Worm (Caenorhabditis elegans) whole organism, L3 larva: ENCODE measurements around the gene R02D5.8.

Experiments
- aly-2 ChIP-seq: fragments of 150-350 bp; optimal IDR thresholded peaks from 2 replicates; lab custom pipeline; 2014; ENCODE audit warnings: missing biosample characterization, missing genetic modification characterization
- ceh-16 ChIP-seq: sonication (generic microtip); optimal IDR thresholded peaks from 2 replicates; lab custom pipeline; 2017; ENCODE audit warnings: missing biosample characterization, missing genetic modification characterization
- fkh-10 ChIP-seq: sonication (generic microtip); optimal IDR thresholded peaks from 2 replicates; lab custom pipeline; 2017; ENCODE audit warnings: missing biosample characterization, missing genetic modification reagents, missing genetic modification characterization
- jun-1 ChIP-seq: fragments of 150-350 bp; optimal IDR thresholded peaks from 2 replicates; lab custom pipeline; 2014; ENCODE audit warnings: missing biosample characterization, missing genetic modification reagents, missing genetic modification characterization
- lin-39 ChIP-seq: fragments of 150-350 bp; optimal IDR thresholded peaks from 2 replicates; lab custom pipeline; 2018; ENCODE audit warnings: missing biosample characterization, missing genetic modification reagents, missing genetic modification characterization
- nfya-1 ChIP-seq: sonication (generic microtip); optimal IDR thresholded peaks from 2 replicates; lab custom pipeline; 2017; ENCODE audit warnings: missing genetic modification characterization, mild to moderate bottlenecking, missing compliant biosample characterization, antibody characterized with exemption, moderate library complexity; ENCODE audit not compliant: insufficient read depth
- nhr-23 ChIP-seq: fragments of 150-350 bp; optimal IDR thresholded peaks from 2 replicates; lab custom pipeline; 2014; ENCODE audit warnings: missing biosample characterization, missing genetic modification reagents, missing genetic modification characterization
- nhr-237 ChIP-seq: fragments of 150-350 bp; optimal IDR thresholded peaks from 2 replicates; lab custom pipeline; 2014; ENCODE audit warnings: missing biosample characterization, missing genetic modification characterization
- nhr-77 ChIP-seq: fragments of 150-350 bp; optimal IDR thresholded peaks from 2 replicates; lab custom pipeline; 2014; ENCODE audit warnings: missing biosample characterization, missing genetic modification characterization
- sea-2 ChIP-seq: fragments of 150-350 bp; sonication (generic microtip); optimal IDR thresholded peaks from 4 replicates; lab custom pipeline; 2014; ENCODE audit warnings: missing biosample characterization, missing genetic modification reagents, missing genetic modification characterization
- skn-1 ChIP-seq: fragments of 150-350 bp; optimal IDR thresholded peaks from 2 replicates; lab custom pipeline; 2014; ENCODE audit warnings: missing biosample characterization, missing genetic modification characterization
- snpc-4 ChIP-seq: fragments of 150-350 bp; optimal IDR thresholded peaks from 2 replicates; lab custom pipeline; 2014; ENCODE audit warnings: missing biosample characterization, missing genetic modification characterization
- tbx-2 ChIP-seq: sonication (generic microtip); optimal IDR thresholded peaks from 2 replicates; lab custom pipeline; 2016; ENCODE audit warnings: mild to moderate bottlenecking, missing genetic modification characterization, missing compliant biosample characterization
- ztf-11 ChIP-seq: fragments of 150-350 bp; optimal IDR thresholded peaks from 2 replicates; lab custom pipeline; 2014; ENCODE audit warnings: missing biosample characterization, missing genetic modification characterization

DNA sequence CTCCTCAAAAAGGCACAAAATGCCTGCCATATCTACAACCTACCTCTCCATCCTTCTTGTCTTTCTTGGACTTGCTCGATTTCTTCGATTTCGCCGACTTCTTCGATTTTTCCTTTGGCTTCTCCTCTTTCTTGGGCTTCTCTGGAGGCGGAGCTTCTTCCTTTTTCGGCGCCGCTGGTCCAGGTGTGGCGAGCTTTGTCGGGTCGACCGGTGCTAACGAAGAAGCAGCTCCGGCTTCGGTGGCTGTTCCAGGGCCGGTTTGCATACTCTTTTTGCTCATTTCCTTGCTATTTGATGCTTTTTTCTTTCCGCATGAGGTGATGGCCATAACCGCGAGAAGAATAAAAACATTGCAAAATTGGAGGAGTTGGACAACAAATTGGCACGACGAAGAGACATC, 38.6 kb downstream of the R02D5.8 start:
- TF ChIP-seq aly-2 (tag; lab: Kevin White, UChicago) (no peak), ztf-11 (tag; lab: Kevin White, UChicago) (no peak), lin-39 (tag; lab: Kevin White, UChicago) (no peak), sea-2 (GFP tag; lab: Kevin White, UChicago) (no peak), jun-1 (tag; lab: Kevin White, UChicago) (no peak), nhr-77 (tag; lab: Kevin White, UChicago) (no peak), nhr-237 (tag; lab: Kevin White, UChicago) (no peak), nhr-23 (tag; lab: Kevin White, UChicago) (no peak), fkh-10 (GFP tag; lab: Kevin White, UChicago) (no peak), skn-1 (no peak), nfya-1 (tag; lab: Kevin White, UChicago) (no peak), ceh-16 (tag; lab: Kevin White, UChicago) (no peak), tbx-2 (tag; lab: Kevin White, UChicago) (no peak), snpc-4 (tag; lab: Kevin White, UChicago) (no peak)
